Fruit fly (Drosophila melanogaster) whole organism, embryonic: Measurements from ENCODE around the gene CG32983.
A peak's percentile ranks its signal among the peaks of the same experiment; 100 is the strongest.

Experiments used
- B-H1 ChIP-seq: fragments of 200-800 bp; sonication (Bioruptor generic); IDR thresholded peaks from 3 replicates; pipeline ENCODE4 v1.3.6; 2022; ENCODE audit warnings: missing biosample characterization, missing genetic modification characterization
- Bgb ChIP-seq: fragments of 200-800 bp; sonication (Bioruptor generic); IDR thresholded peaks from 2 replicates; pipeline ENCODE4 v1.3.6; 2022; ENCODE audit warnings: missing biosample characterization, missing genetic modification characterization; ENCODE audit not compliant: partially characterized antibody
- C15 ChIP-seq: fragments of 200-800 bp; sonication (Bioruptor generic); IDR thresholded peaks from 3 replicates; pipeline ENCODE4 v1.3.6; 2022; ENCODE audit warnings: missing biosample characterization, missing genetic modification characterization
- CG15269 ChIP-seq: fragments of 200-800 bp; sonication (Bioruptor generic); optimal IDR thresholded peaks from 2 replicates; lab custom pipeline; 2018; ENCODE audit warnings: missing biosample characterization, mild to moderate bottlenecking, missing genetic modification characterization, moderate library complexity
- CG1647 ChIP-seq: fragments of 200-800 bp; sonication (Bioruptor generic); optimal IDR thresholded peaks from 3 replicates; lab custom pipeline; 2016; ENCODE audit warnings: missing biosample characterization, missing genetic modification characterization
- CG2202 ChIP-seq: fragments of 200-800 bp; sonication (Bioruptor generic); optimal IDR thresholded peaks from 2 replicates; lab custom pipeline; 2018; ENCODE audit warnings: missing biosample characterization, mild to moderate bottlenecking, missing genetic modification characterization
- CG31224 ChIP-seq: fragments of 200-800 bp; sonication (Bioruptor generic); IDR thresholded peaks from 2 replicates; pipeline ENCODE4 v1.3.6; 2022; ENCODE audit warnings: missing biosample characterization, missing genetic modification characterization
- CG32767 ChIP-seq: fragments of 200-800 bp; sonication (Bioruptor generic); IDR thresholded peaks from 2 replicates; pipeline ENCODE4 v1.3.6; 2022; ENCODE audit warnings: missing biosample characterization, missing genetic modification characterization
- CG34422 ChIP-seq: fragments of 200-800 bp; sonication (Bioruptor generic); IDR thresholded peaks from 3 replicates; pipeline ENCODE4 v1.3.6; 2022; ENCODE audit warnings: missing biosample characterization, missing genetic modification characterization
- CG3726 ChIP-seq: fragments of 200-800 bp; sonication (Bioruptor generic); IDR thresholded peaks from 3 replicates; pipeline ENCODE4, ENCODE4 v1.3.6; 2022; ENCODE audit warnings: missing biosample characterization, missing genetic modification characterization
- CG4360 ChIP-seq: fragments of 200-800 bp; sonication (Bioruptor generic); IDR thresholded peaks from 2 replicates; pipeline ENCODE4 v1.3.6; 2022; ENCODE audit warnings: missing biosample characterization, missing genetic modification characterization
- CG4424 ChIP-seq: fragments of 200-800 bp; sonication (Bioruptor generic); optimal IDR thresholded peaks from 3 replicates; lab custom pipeline; 2016; ENCODE audit warnings: missing biosample characterization, missing genetic modification characterization
- CG6272 ChIP-seq: fragments of 200-800 bp; sonication (Bioruptor generic); IDR thresholded peaks from 2 replicates; pipeline ENCODE4 v1.3.6; 2022; ENCODE audit warnings: missing biosample characterization, missing genetic modification characterization
- CG6791 ChIP-seq: fragments of 200-800 bp; sonication (Bioruptor generic); IDR thresholded peaks from 3 replicates; pipeline ENCODE4 v1.3.6; 2022; ENCODE audit warnings: missing biosample characterization, missing genetic modification characterization; ENCODE audit not compliant: partially characterized antibody
- CG6854 ChIP-seq: fragments of 200-800 bp; sonication (Bioruptor generic); optimal IDR thresholded peaks from 3 replicates; lab custom pipeline; 2017; ENCODE audit warnings: missing biosample characterization, mild to moderate bottlenecking, missing genetic modification characterization
- CG7786 ChIP-seq: fragments of 200-800 bp; sonication (Bioruptor generic); optimal IDR thresholded peaks from 2 replicates; lab custom pipeline; 2016; ENCODE audit warnings: missing biosample characterization, missing genetic modification characterization
- CG7987 ChIP-seq: fragments of 200-800 bp; sonication (Bioruptor generic); optimal IDR thresholded peaks from 2 replicates; lab custom pipeline; 2018; ENCODE audit warnings: missing biosample characterization, mild to moderate bottlenecking, missing genetic modification characterization, moderate library complexity
- CG8359 ChIP-seq: fragments of 200-800 bp; sonication (Bioruptor generic); optimal IDR thresholded peaks from 2 replicates; lab custom pipeline; 2017; ENCODE audit warnings: missing biosample characterization, mild to moderate bottlenecking, missing genetic modification characterization, borderline replicate concordance
- Doc3 ChIP-seq: fragments of 200-800 bp; sonication (Bioruptor generic); IDR thresholded peaks from 3 replicates; pipeline ENCODE4 v1.3.6; 2022; ENCODE audit warnings: missing biosample characterization, missing genetic modification characterization; ENCODE audit not compliant: partially characterized antibody
- Ets65A ChIP-seq: fragments of 200-800 bp; sonication (Bioruptor generic); peaks from one replicate; lab custom pipeline; 2016; ENCODE audit warnings: missing biosample characterization, missing genetic modification characterization
- Fer1 ChIP-seq: fragments of 200-800 bp; sonication (Bioruptor generic); optimal IDR thresholded peaks from 2 replicates; lab custom pipeline; 2017; ENCODE audit warnings: missing biosample characterization, mild to moderate bottlenecking, missing genetic modification characterization
- HLH54F ChIP-seq: fragments of 200-800 bp; sonication (Bioruptor generic); optimal IDR thresholded peaks from 3 replicates; lab custom pipeline; 2016; ENCODE audit warnings: missing biosample characterization, missing genetic modification characterization
- HmgZ ChIP-seq: fragments of 200-800 bp; sonication (Bioruptor generic); optimal IDR thresholded peaks from 2 replicates; lab custom pipeline; 2018; ENCODE audit warnings: missing biosample characterization, mild to moderate bottlenecking, missing genetic modification characterization
- Hmr ChIP-seq: fragments of 200-800 bp; sonication (Bioruptor generic); optimal IDR thresholded peaks from 3 replicates; lab custom pipeline; 2017; ENCODE audit warnings: mild to moderate bottlenecking, missing biosample characterization, missing genetic modification reagents, missing genetic modification characterization
- Kr ChIP-seq: fragments of 200-800 bp; sonication (Bioruptor generic); optimal IDR thresholded peaks from 2 replicates; lab custom pipeline; 2017; ENCODE audit warnings: missing biosample characterization, mild to moderate bottlenecking, missing genetic modification characterization
- Mrtf ChIP-seq: fragments of 200-800 bp; sonication (Bioruptor generic); IDR thresholded peaks from 3 replicates; pipeline ENCODE4 v1.3.6; 2022; ENCODE audit warnings: missing biosample characterization, missing genetic modification characterization
- NK7.1 ChIP-seq: fragments of 200-800 bp; sonication (Bioruptor generic); optimal IDR thresholded peaks from 3 replicates; lab custom pipeline; 2016; ENCODE audit warnings: missing biosample characterization, missing genetic modification characterization
- Nf-YA ChIP-seq: fragments of 200-800 bp; sonication (Bioruptor generic); IDR thresholded peaks from 2 replicates; pipeline ENCODE4 v1.3.6; 2022; ENCODE audit warnings: missing biosample characterization, missing genetic modification characterization
- Nf-YC ChIP-seq: fragments of 200-800 bp; optimal IDR thresholded peaks from 3 replicates; lab custom pipeline; 2019; ENCODE audit warnings: missing biosample characterization, mild to moderate bottlenecking, missing genetic modification characterization, moderate library complexity
- Taf1 ChIP-seq: fragments of 200-800 bp; sonication (Bioruptor generic); IDR thresholded peaks from 2 replicates; pipeline ENCODE4 v1.3.6; 2022; ENCODE audit warnings: missing biosample characterization, missing genetic modification characterization
- Trl ChIP-seq, 3 experiments: fragments of >200 bp in 2 of 3; fragments of 200-800 bp in 1 of 3; sonication (Bioruptor generic) in 1 of 3; optimal IDR thresholded peaks; 2 replicates in 1 of 3; 3 replicates in 2 of 3; lab custom pipeline; 2016 to 2017; ENCODE audit warnings: missing biosample characterization in 1 of 3, missing genetic modification characterization in 1 of 3
- ara ChIP-seq: fragments of 200-800 bp; sonication (Bioruptor generic); IDR thresholded peaks from 2 replicates; pipeline ENCODE4 v1.3.6; 2022; ENCODE audit warnings: missing biosample characterization, missing genetic modification characterization
- bsh ChIP-seq, 2 experiments: fragments of 200-800 bp; sonication (Bioruptor generic); optimal IDR thresholded peaks; 2 replicates each; lab custom pipeline; 2017 to 2018; ENCODE audit warnings: mild to moderate bottlenecking in 2 of 2, missing biosample characterization in 2 of 2, missing genetic modification characterization in 2 of 2, moderate library complexity in 1 of 2
- cad ChIP-seq: fragments of >200 bp; optimal IDR thresholded peaks from 2 replicates; lab custom pipeline; 2017; ENCODE audit warnings: missing biosample characterization, missing genetic modification characterization
- ci ChIP-seq: fragments of 200-800 bp; sonication (Bioruptor generic); IDR thresholded peaks from 3 replicates; pipeline ENCODE4 v1.3.6; 2022; ENCODE audit warnings: missing biosample characterization, missing genetic modification characterization
- corto ChIP-seq: fragments of 200-800 bp; sonication (Bioruptor generic); optimal IDR thresholded peaks from 2 replicates; lab custom pipeline; 2016; ENCODE audit warnings: missing biosample characterization, mild to moderate bottlenecking, missing genetic modification characterization, moderate library complexity
- fu2 ChIP-seq: fragments of 200-800 bp; sonication (Bioruptor generic); optimal IDR thresholded peaks from 2 replicates; lab custom pipeline; 2016; ENCODE audit warnings: missing biosample characterization, missing genetic modification characterization
- gfzf ChIP-seq: fragments of 200-800 bp; sonication (Bioruptor generic); optimal IDR thresholded peaks from 2 replicates; lab custom pipeline; 2016; ENCODE audit warnings: missing biosample characterization, mild to moderate bottlenecking, missing genetic modification characterization, moderate library complexity
- jing ChIP-seq: fragments of 200-800 bp; sonication (Bioruptor generic); optimal IDR thresholded peaks from 2 replicates; lab custom pipeline; 2018; ENCODE audit warnings: missing biosample characterization, mild to moderate bottlenecking, missing genetic modification characterization
- kah ChIP-seq: fragments of 200-800 bp; sonication (Bioruptor generic); optimal IDR thresholded peaks from 2 replicates; lab custom pipeline; 2018; ENCODE audit warnings: missing biosample characterization, mild to moderate bottlenecking, missing genetic modification characterization
- otp ChIP-seq: fragments of 200-800 bp; sonication (Bioruptor generic); IDR thresholded peaks from 3 replicates; pipeline ENCODE4, ENCODE4 v1.3.6; 2022; ENCODE audit warnings: missing biosample characterization, missing genetic modification characterization
- pum ChIP-seq: fragments of 200-800 bp; sonication (Bioruptor generic); optimal IDR thresholded peaks from 2 replicates; lab custom pipeline; 2016; ENCODE audit warnings: missing biosample characterization, missing genetic modification characterization
- repo ChIP-seq: fragments of 200-800 bp; sonication (Bioruptor generic); optimal IDR thresholded peaks from 2 replicates; lab custom pipeline; 2016; ENCODE audit warnings: missing biosample characterization, missing genetic modification characterization
- ro ChIP-seq: fragments of 200-800 bp; sonication (Bioruptor generic); IDR thresholded peaks from 2 replicates; pipeline ENCODE4 v1.3.6; 2022; ENCODE audit warnings: missing biosample characterization, missing genetic modification characterization
- sens-2 ChIP-seq: fragments of 200-800 bp; sonication (Bioruptor generic); IDR thresholded peaks from 2 replicates; pipeline ENCODE4 v1.3.6; 2022; ENCODE audit warnings: missing biosample characterization, missing genetic modification characterization
- slp2 ChIP-seq: fragments of 200-800 bp; sonication (Bioruptor generic); optimal IDR thresholded peaks from 2 replicates; lab custom pipeline; 2016; ENCODE audit warnings: missing biosample characterization, missing genetic modification characterization
- sr ChIP-seq: fragments of 200-800 bp; sonication (Bioruptor generic); IDR thresholded peaks from 3 replicates; pipeline ENCODE4 v1.3.6; 2022; ENCODE audit warnings: missing biosample characterization, missing genetic modification characterization
- twi ChIP-seq: fragments of 200-800 bp; optimal IDR thresholded peaks from 2 replicates; lab custom pipeline; 2019; ENCODE audit warnings: missing biosample characterization, mild to moderate bottlenecking, missing genetic modification characterization, moderate library complexity
- vfl ChIP-seq: fragments of 200-800 bp; sonication (Bioruptor generic); optimal IDR thresholded peaks from 2 replicates; lab custom pipeline; 2016; ENCODE audit warnings: missing biosample characterization, missing genetic modification characterization
- zen ChIP-seq: fragments of 200-800 bp; sonication (Bioruptor generic); optimal IDR thresholded peaks from 3 replicates; lab custom pipeline; 2018; ENCODE audit warnings: missing biosample characterization, mild to moderate bottlenecking, missing genetic modification characterization, moderate library complexity

CG32983 gene

DNA sequence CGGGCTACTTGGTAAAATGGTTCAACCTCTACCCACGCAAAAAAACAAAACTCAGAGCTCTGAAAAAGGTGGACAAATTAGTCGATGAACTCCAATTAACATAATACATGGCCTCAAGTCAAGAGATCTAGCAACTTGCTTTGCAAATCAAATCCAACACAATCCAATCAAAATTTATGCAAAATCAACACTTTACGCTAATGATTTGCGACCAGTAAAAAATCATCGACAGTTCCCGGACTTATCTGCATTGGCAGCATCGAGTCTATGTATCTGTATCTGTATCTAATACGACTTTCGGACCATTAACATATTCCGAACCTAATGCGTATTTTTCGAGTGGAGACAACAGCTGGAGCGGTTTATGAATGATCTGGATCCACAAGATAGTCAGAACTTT, 14.6 kb upstream of the CG32983 start (continued):
- TF ChIP-seq gfzf (GFP tag; lab: Kevin White, UChicago) = no peak
- TF ChIP-seq HmgZ = no peak
- TF ChIP-seq CG34422 (GFP tag; lab: Robert Waterston, UW) = no peak
- TF ChIP-seq zen (tag; lab: Kevin White, UChicago) = no peak
- no peak for TF ChIP-seq HLH54F (GFP tag; lab: Kevin White, UChicago)

DNA sequence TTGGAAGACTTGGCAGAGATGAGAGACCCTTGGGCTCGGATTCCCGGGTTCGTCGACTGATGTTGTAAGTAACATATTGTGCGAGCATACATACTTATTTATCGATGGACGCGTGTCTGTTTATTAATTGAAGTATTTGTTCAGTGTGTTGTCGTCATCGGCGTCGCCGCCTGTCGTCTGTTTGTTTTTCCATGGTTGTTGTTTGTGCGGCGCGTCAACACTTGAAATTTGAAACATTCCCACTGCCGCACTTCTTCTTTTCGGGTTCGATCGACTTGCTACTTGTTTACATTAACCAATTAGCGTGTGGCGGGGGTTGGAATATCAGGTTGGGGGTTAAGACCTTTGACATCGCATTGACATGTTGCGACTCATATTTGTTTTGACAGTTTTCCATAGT, 13.4 kb upstream of the CG32983 start:
- TF ChIP-seq CG4424 (GFP tag; lab: Kevin White, UChicago) (peak; percentile 27), CG4360 (peak; percentile 76), cad (GFP tag; lab: Kevin White, UChicago) (no peak), ro (no peak), CG1647 (GFP tag; lab: Kevin White, UChicago) (no peak), CG8359 (peak; percentile 76), Trl (optimal IDR thresholded peaks at IDR 0.05; lab: Kevin White, UChicago) (no peak), Trl (GFP tag; optimal IDR thresholded peaks at IDR 0.05; lab: Kevin White, UChicago) (peak; percentile 77), Doc3 (no peak), CG31224 (GFP tag; lab: Robert Waterston, UW) (no peak), Fer1 (GFP tag; lab: Kevin White, UChicago) (peak; percentile 38), ci (peak; percentile 72), CG6791 (no peak), jing (no peak), Taf1 (GFP tag; lab: Robert Waterston, UW) (no peak), Bgb (GFP tag; lab: Robert Waterston, UW) (no peak), B-H1 (GFP tag; lab: Robert Waterston, UW) (no peak), CG7786 (GFP tag; lab: Kevin White, UChicago) (peak; percentile 14), NK7.1 (peak; percentile 36), ara (peak; percentile 80), Ets65A (GFP tag; lab: Kevin White, UChicago) (peak; percentile 75), Mrtf (GFP tag; lab: Robert Waterston, UW) (no peak), Hmr (peak; percentile 41), CG32767 (GFP tag; lab: Robert Waterston, UW) (no peak), corto (GFP tag; lab: Kevin White, UChicago) (no peak), vfl (GFP tag; lab: Kevin White, UChicago) (no peak), sr (GFP tag; lab: Robert Waterston, UW) (0 out of 3 replicates have a peak, but pooled peaks have one; percentile 20), fu2 (GFP tag; lab: Kevin White, UChicago) (no peak), CG6272 (no peak), C15 (GFP tag; lab: Robert Waterston, UW) (no peak), pum (GFP tag; lab: Kevin White, UChicago) (no peak), bsh (GFP tag; optimal IDR thresholded peaks at IDR 0.05; lab: Kevin White, UChicago) (peak in 1 of 2 experiments; percentile 68), Nf-YA (no peak), repo (peak; percentile 53), twi (tag; lab: Kevin White, UChicago) (peak; percentile 90), Nf-YC (tag; lab: Kevin White, UChicago) (no peak), CG6854 (GFP tag; lab: Kevin White, UChicago) (peak; percentile 32), CG7987 (peak; percentile 71), CG3726 (GFP tag; lab: Robert Waterston, UW) (no peak), slp2 (peak; percentile 34), CG2202 (tag; lab: Kevin White, UChicago) (peak; percentile 87), CG15269 (no peak), sens-2 (GFP tag; lab: Robert Waterston, UW) (no peak; the same call in 1 of the 2 replicates), kah (peak; percentile 48), otp (GFP tag; lab: Robert Waterston, UW) (peak; percentile 84), gfzf (GFP tag; lab: Kevin White, UChicago) (no peak), Kr (GFP tag; lab: Kevin White, UChicago) (peak; percentile 99)
